Fruit fly (Drosophila melanogaster): ENCODE results near the gene vig.
A peak's percentile ranks its signal among the peaks of the same experiment; 100 is the strongest.

vig gene

DNA sequence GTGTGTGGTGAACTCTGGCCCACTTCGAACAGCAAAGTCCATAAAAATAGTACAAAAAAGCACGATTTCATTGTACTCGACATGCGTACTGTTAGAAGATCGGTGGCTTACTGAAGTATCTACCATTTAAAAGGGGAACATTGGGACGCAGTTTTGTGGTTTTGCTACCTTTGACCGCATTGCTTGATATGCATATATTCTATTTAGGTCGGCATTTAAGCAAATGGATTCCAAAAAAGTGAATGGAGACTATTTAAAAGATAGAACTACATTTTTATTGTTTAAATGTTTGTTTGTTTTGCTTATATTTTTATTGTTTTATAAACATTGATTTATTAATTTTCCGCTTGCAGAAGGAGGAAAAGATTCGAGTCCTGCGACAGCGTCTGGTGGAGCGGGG lies 38.5 kb downstream of the vig start, which contains the start of gene CG31832:
TSS of gene CG31832 (minus strand) at position 101 of the 400 bp plus-strand sequence.
- TF ChIP-seq sens (GFP tag) (peak; percentile 27), CG18011 (GFP tag; optimal IDR thresholded peaks at IDR 0.05) (no peak), fd64A (GFP tag; optimal IDR thresholded peaks at IDR 0.05) (no peak), CG32772 (GFP tag; IDR thresholded peaks at IDR 0.05) (no peak)

DNA sequence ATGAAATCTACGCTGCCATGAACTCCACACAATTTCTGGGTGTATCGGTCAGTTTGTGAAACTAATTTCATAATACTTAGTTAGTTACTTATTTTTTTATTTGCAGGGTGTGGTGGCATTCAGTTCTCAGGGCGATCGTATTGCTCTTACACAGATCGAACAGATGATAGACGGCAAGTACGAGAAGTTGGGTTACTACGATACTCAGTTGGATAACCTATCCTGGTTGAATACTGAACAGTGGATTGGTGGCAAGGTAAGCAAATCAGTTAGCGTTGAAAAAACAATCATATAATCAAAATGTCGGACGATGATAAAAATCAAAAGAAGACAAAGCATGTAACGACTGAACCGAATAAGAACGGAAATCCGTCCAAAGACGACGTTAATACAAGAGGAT lies 43.5 kb downstream of the vig start, which contains the start of gene CG33310:
TSS of gene CG33310 (plus strand) at position 301 of the 400 bp plus-strand sequence.
- no peak for TF ChIP-seq Dip2 (GFP tag; IDR thresholded peaks at IDR 0.05)
- no peak for TF ChIP-seq peb (GFP tag; IDR thresholded peaks at IDR 0.05)
- TF ChIP-seq zfh2 (GFP tag; optimal IDR thresholded peaks at IDR 0.05) = no peak
- no peak for TF ChIP-seq Oli (tag; optimal IDR thresholded peaks at IDR 0.05)
- TF ChIP-seq gsb (GFP tag; IDR thresholded peaks at IDR 0.05) = no peak
- TF ChIP-seq sna (GFP tag; IDR thresholded peaks at IDR 0.05; ENCODE audit: partially characterized antibody) = no peak
- TF ChIP-seq ara (GFP tag; IDR thresholded peaks at IDR 0.05) = no peak
- TF ChIP-seq Jarid2 (GFP tag; optimal IDR thresholded peaks at IDR 0.05) = no peak
- no peak for TF ChIP-seq ap (GFP tag; IDR thresholded peaks at IDR 0.05)

DNA sequence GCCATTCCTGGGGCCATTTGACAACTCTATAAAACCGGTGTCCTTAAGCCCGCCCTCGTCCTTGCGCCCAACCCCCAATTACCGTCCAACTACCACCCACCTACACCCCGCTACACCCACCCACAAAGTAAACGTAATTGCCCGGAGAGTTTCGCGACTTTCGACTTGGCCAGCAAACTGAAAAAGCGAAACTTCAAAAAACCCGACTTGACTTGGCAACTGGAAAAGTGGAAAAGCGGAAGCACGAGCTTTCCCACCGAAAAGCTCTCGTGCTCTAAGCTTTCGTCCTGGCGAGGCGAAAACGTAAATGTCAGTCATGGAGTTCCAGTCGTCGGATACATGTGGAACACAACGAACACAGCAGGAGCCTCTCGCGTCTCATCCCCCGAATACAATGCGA lies 54.1 kb downstream of the vig start, which contains the start of gene GABA-B-R1:
TSS of gene GABA-B-R1 (plus strand) at position 301 of the 400 bp plus-strand sequence.
- TF ChIP-seq CG13894 (tag; optimal IDR thresholded peaks at IDR 0.05) (peak; percentile 3), Hmr (GFP tag; optimal IDR thresholded peaks at IDR 0.05) (peak; percentile 12), ac (GFP tag; optimal IDR thresholded peaks at IDR 0.05) (no peak), Eip74EF (GFP tag; optimal IDR thresholded peaks at IDR 0.05) (no peak), fd102C (GFP tag; optimal IDR thresholded peaks at IDR 0.05) (no peak), abd-A (tag; optimal IDR thresholded peaks at IDR 0.05) (peak; percentile 66), CG3065 (GFP tag; optimal IDR thresholded peaks at IDR 0.05) (no peak), trh (GFP tag; optimal IDR thresholded peaks at IDR 0.05) (no peak), CG16779 (GFP tag; IDR thresholded peaks at IDR 0.05) (no peak), fd64A (GFP tag; optimal IDR thresholded peaks at IDR 0.05) (no peak), CG31441 (GFP tag; IDR thresholded peaks at IDR 0.05) (no peak), Atf-2 (GFP tag; optimal IDR thresholded peaks at IDR 0.05) (no peak), Ada2b (GFP tag; IDR thresholded peaks at IDR 0.05) (no peak), CG7786 (GFP tag; optimal IDR thresholded peaks at IDR 0.05) (no peak), CG7271 (tag; optimal IDR thresholded peaks at IDR 0.05) (no peak), phol (tag; optimal IDR thresholded peaks at IDR 0.05) (no peak), CG4282 (GFP tag; optimal IDR thresholded peaks at IDR 0.05) (no peak), CG13775 (GFP tag; optimal IDR thresholded peaks at IDR 0.05) (no peak), CG17802 (tag; optimal IDR thresholded peaks at IDR 0.05) (no peak), sr (GFP tag; IDR thresholded peaks at IDR 0.05) (no peak), Hr51 (GFP tag; optimal IDR thresholded peaks at IDR 0.05) (peak in 1 of 2 experiments; percentile 58), fd3F (GFP tag; optimal IDR thresholded peaks at IDR 0.05) (no peak), CG4328 (GFP tag; optimal IDR thresholded peaks at IDR 0.05) (no peak), zfh2 (GFP tag; optimal IDR thresholded peaks at IDR 0.05) (no peak), Spps (tag; optimal IDR thresholded peaks at IDR 0.05) (no peak), Mes4 (GFP tag; optimal IDR thresholded peaks at IDR 0.05) (no peak), C15 (GFP tag; IDR thresholded peaks at IDR 0.05) (no peak), Ptx1 (GFP tag; IDR thresholded peaks at IDR 0.05) (no peak), pan (optimal IDR thresholded peaks at IDR 0.05) (no peak), pan (GFP tag; optimal IDR thresholded peaks at IDR 0.05 in 1 of 2, IDR thresholded peaks at IDR 0.05 in 1 of 2) (no peak), twi (tag; optimal IDR thresholded peaks at IDR 0.05) (no peak), CG12659 (GFP tag; optimal IDR thresholded peaks at IDR 0.05) (no peak), CG11247 (GFP tag; IDR thresholded peaks at IDR 0.05) (no peak), HLH54F (GFP tag; optimal IDR thresholded peaks at IDR 0.05) (no peak), Deaf1 (tag; optimal IDR thresholded peaks at IDR 0.05) (peak; percentile 65), gcm2 (GFP tag; optimal IDR thresholded peaks at IDR 0.05) (no peak)

All from whole organism, embryonic.